Worm (Caenorhabditis elegans) whole organism, late embryonic: Measurements from ENCODE around the gene del-9.

ENCODE experiments used
- C08G9.2 ChIP-seq: sonication (generic microtip); optimal IDR thresholded peaks from 2 replicates; lab custom pipeline; 2016; ENCODE audit warnings: mild to moderate bottlenecking, missing genetic modification characterization, moderate library complexity, missing compliant biosample characterization
- F13H6.1 ChIP-seq: sonication (generic microtip); optimal IDR thresholded peaks from 2 replicates; lab custom pipeline; 2016; ENCODE audit warnings: missing genetic modification characterization, missing compliant biosample characterization
- K09A11.1 ChIP-seq: sonication (generic microtip); optimal IDR thresholded peaks from 2 replicates; lab custom pipeline; 2017; ENCODE audit warnings: antibody characterized with exemption, mild to moderate bottlenecking, missing genetic modification characterization, missing compliant biosample characterization; ENCODE audit not compliant: insufficient read depth
- ahr-1 ChIP-seq: sonication (generic microtip); optimal IDR thresholded peaks from 2 replicates; lab custom pipeline; 2016; ENCODE audit warnings: missing genetic modification characterization, missing compliant biosample characterization
- ama-1 ChIP-seq: fragments of 150-350 bp; optimal IDR thresholded peaks from 2 replicates; lab custom pipeline; 2014
- ceh-18 ChIP-seq: sonication (generic microtip); optimal IDR thresholded peaks from 2 replicates; lab custom pipeline; 2016; ENCODE audit warnings: missing genetic modification characterization, missing compliant biosample characterization
- ceh-2 ChIP-seq: sonication (generic microtip); optimal IDR thresholded peaks from 2 replicates; lab custom pipeline; 2016; ENCODE audit warnings: missing genotype, missing genetic modification characterization, missing compliant biosample characterization
- ceh-30 ChIP-seq: fragments of 150-350 bp; optimal IDR thresholded peaks from 2 replicates; lab custom pipeline; 2014; ENCODE audit warnings: missing biosample characterization, missing genetic modification characterization
- ceh-31 ChIP-seq: sonication (generic microtip); optimal IDR thresholded peaks from 2 replicates; lab custom pipeline; 2016; ENCODE audit warnings: missing genetic modification characterization, missing compliant biosample characterization
- ceh-48 ChIP-seq: sonication (generic microtip); optimal IDR thresholded peaks from 2 replicates; lab custom pipeline; 2016; ENCODE audit warnings: missing genetic modification characterization, inconsistent platforms, missing compliant biosample characterization
- ceh-9 ChIP-seq: sonication (generic microtip); optimal IDR thresholded peaks from 2 replicates; lab custom pipeline; 2016; ENCODE audit warnings: mild to moderate bottlenecking, missing genetic modification characterization, inconsistent platforms, missing compliant biosample characterization
- elt-4 ChIP-seq: sonication (generic microtip); optimal IDR thresholded peaks from 2 replicates; lab custom pipeline; 2016; ENCODE audit warnings: missing genetic modification characterization, missing compliant biosample characterization
- ets-4 ChIP-seq: sonication (generic microtip); optimal IDR thresholded peaks from 2 replicates; lab custom pipeline; 2016; ENCODE audit warnings: missing genetic modification characterization, missing compliant biosample characterization
- fkh-6 ChIP-seq: sonication (generic microtip); optimal IDR thresholded peaks from 2 replicates; lab custom pipeline; 2016; ENCODE audit warnings: missing genetic modification characterization, missing compliant biosample characterization
- gmeb-2 ChIP-seq: sonication (generic microtip); optimal IDR thresholded peaks from 2 replicates; lab custom pipeline; 2016; ENCODE audit warnings: missing genetic modification characterization, inconsistent platforms, missing compliant biosample characterization
- hlh-15 ChIP-seq: sonication (generic microtip); optimal IDR thresholded peaks from 2 replicates; lab custom pipeline; 2016; ENCODE audit warnings: missing genetic modification characterization, missing compliant biosample characterization
- hlh-30 ChIP-seq: sonication (generic microtip); optimal IDR thresholded peaks from 2 replicates; lab custom pipeline; 2017; ENCODE audit warnings: antibody characterized with exemption, missing genetic modification characterization, missing compliant biosample characterization; ENCODE audit not compliant: insufficient read depth
- hlh-8 ChIP-seq: sonication (generic microtip); optimal IDR thresholded peaks from 2 replicates; lab custom pipeline; 2016; ENCODE audit warnings: missing genotype, missing genetic modification characterization, missing compliant biosample characterization
- lim-6 ChIP-seq: sonication (generic microtip); optimal IDR thresholded peaks from 2 replicates; lab custom pipeline; 2016; ENCODE audit warnings: missing genetic modification characterization, missing compliant biosample characterization
- nfya-1 ChIP-seq: sonication (generic microtip); optimal IDR thresholded peaks from 2 replicates; lab custom pipeline; 2017; ENCODE audit warnings: missing genetic modification characterization, mild to moderate bottlenecking, missing compliant biosample characterization, antibody characterized with exemption, moderate library complexity
- nhr-11 ChIP-seq: fragments of 150-350 bp; optimal IDR thresholded peaks from 2 replicates; lab custom pipeline; 2014; ENCODE audit warnings: missing biosample characterization, missing genetic modification characterization
- pag-3 ChIP-seq: sonication (generic microtip); optimal IDR thresholded peaks from 2 replicates; lab custom pipeline; 2016; ENCODE audit warnings: missing compliant biosample characterization, missing genetic modification characterization, borderline replicate concordance
- pat-9 ChIP-seq: fragments of 200-800 bp; sonication (Bioruptor generic); optimal IDR thresholded peaks from 2 replicates; lab custom pipeline; 2018; ENCODE audit warnings: mild to moderate bottlenecking, missing genetic modification characterization, moderate library complexity, missing compliant biosample characterization
- pax-1 ChIP-seq: fragments of 150-350 bp; optimal IDR thresholded peaks from 2 replicates; lab custom pipeline; 2014; ENCODE audit warnings: missing biosample characterization, missing genetic modification characterization
- pha-2 ChIP-seq: sonication (generic microtip); optimal IDR thresholded peaks from 2 replicates; lab custom pipeline; 2017; ENCODE audit warnings: mild to moderate bottlenecking, missing genetic modification characterization, missing compliant biosample characterization
- ref-2 ChIP-seq: sonication (generic microtip); optimal IDR thresholded peaks from 2 replicates; lab custom pipeline; 2016; ENCODE audit warnings: missing genetic modification characterization, missing compliant biosample characterization
- rnt-1 ChIP-seq: sonication (generic microtip); optimal IDR thresholded peaks from 2 replicates; lab custom pipeline; 2016; ENCODE audit warnings: missing genetic modification characterization, missing compliant biosample characterization
- sdc-2 ChIP-seq: sonication (generic microtip); optimal IDR thresholded peaks from 2 replicates; lab custom pipeline; 2016; ENCODE audit warnings: missing genotype, missing genetic modification characterization, missing compliant biosample characterization
- sox-2 ChIP-seq: fragments of 200-800 bp; sonication (Bioruptor generic); IDR thresholded peaks from 2 replicates; pipeline ENCODE4 v1.3.6; 2022; ENCODE audit warnings: missing genetic modification reagents, missing genetic modification characterization, missing compliant biosample characterization
- tbx-2 ChIP-seq: sonication (generic microtip); optimal IDR thresholded peaks from 2 replicates; lab custom pipeline; 2016; ENCODE audit warnings: missing genetic modification characterization, missing compliant biosample characterization
- tbx-7 ChIP-seq: sonication (generic microtip); optimal IDR thresholded peaks from 2 replicates; lab custom pipeline; 2016; ENCODE audit warnings: missing genotype, missing genetic modification characterization, missing compliant biosample characterization
- unc-42 ChIP-seq: sonication (generic microtip); optimal IDR thresholded peaks from 2 replicates; lab custom pipeline; 2016; ENCODE audit warnings: missing genotype, missing genetic modification characterization, missing compliant biosample characterization
- zip-5 ChIP-seq: sonication (generic microtip); optimal IDR thresholded peaks from 2 replicates; lab custom pipeline; 2016; ENCODE audit warnings: missing genetic modification characterization, missing compliant biosample characterization

Gene del-9

DNA sequence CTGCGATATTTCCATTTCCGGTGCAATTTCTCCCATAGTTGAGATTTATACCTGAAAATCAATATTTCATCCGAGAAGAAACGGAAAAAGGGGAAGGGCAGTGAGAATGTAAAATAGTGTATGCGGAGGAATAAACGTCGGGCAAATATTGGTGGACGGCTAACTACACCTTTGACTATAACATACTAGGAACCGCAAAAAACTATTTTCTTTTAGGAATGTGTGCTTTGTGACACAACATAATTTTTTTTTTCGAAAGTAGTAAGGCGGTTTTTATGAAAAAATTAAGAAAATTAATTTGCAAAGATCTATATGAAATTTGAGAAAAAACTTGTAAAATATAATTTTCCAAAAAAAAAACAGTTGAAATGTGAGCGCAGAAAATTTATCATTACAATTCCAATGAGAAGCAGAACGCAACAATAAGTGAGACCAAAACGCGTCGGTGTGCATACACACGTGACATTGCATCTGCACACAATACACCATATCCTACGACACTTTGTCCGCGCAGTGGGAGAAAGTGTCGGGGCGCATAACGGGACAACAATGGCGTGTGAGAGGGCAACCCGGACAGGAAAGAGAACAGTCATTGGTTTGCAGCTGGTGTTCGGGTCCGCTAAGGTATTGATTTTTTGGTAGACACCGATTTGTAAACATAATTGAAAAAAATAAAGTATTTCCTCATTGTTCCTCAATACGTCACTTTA, 33.1 kb upstream of the del-9 start, which contains the start of the genes sax-1 and R11G1.2:
TSS of gene sax-1 (minus strand) at position 51 of the 710 bp plus-strand sequence.
TSS of gene R11G1.2 (plus strand) at position 515 of the 710 bp plus-strand sequence.
- no peak for TF ChIP-seq pag-3
- no peak for TF ChIP-seq pha-2 (tag; lab: Kevin White, UChicago)
- peak; percentile 97 for TF ChIP-seq hlh-30 (tag; lab: Kevin White, UChicago)
- TF ChIP-seq ceh-2 (tag; lab: Kevin White, UChicago) = peak; percentile 2
- TF ChIP-seq tbx-7 (tag; lab: Kevin White, UChicago) = no peak
- TF ChIP-seq ref-2 = peak; percentile 61
- peak; percentile 57 for TF ChIP-seq ceh-31 (tag; lab: Kevin White, UChicago)
- peak; percentile 52 for TF ChIP-seq ceh-48 (tag; lab: Kevin White, UChicago)
- TF ChIP-seq tbx-2 (tag; lab: Kevin White, UChicago) = peak; percentile 54
- peak; percentile 56 for TF ChIP-seq sdc-2
- TF ChIP-seq sox-2 (GFP tag; lab: Robert Waterston, UW) = peak; percentile 53
- TF ChIP-seq nfya-1 (tag; lab: Kevin White, UChicago) = peak; percentile 69
- TF ChIP-seq ceh-30 (tag; lab: Kevin White, UChicago) = peak; percentile 43
- TF ChIP-seq ceh-18 (tag; lab: Kevin White, UChicago) = peak; percentile 5

ce11 chrX:3645924-3646323, 28.8 kb upstream of the del-9 start:
- TF ChIP-seq ahr-1 (tag; lab: Kevin White, UChicago) (no peak), gmeb-2 (tag; lab: Kevin White, UChicago) (no peak), ama-1 (lab: Kevin White, UChicago) (peak; percentile 9)
- TF ChIP-seq, all 69 proteins: peak for 1

DNA sequence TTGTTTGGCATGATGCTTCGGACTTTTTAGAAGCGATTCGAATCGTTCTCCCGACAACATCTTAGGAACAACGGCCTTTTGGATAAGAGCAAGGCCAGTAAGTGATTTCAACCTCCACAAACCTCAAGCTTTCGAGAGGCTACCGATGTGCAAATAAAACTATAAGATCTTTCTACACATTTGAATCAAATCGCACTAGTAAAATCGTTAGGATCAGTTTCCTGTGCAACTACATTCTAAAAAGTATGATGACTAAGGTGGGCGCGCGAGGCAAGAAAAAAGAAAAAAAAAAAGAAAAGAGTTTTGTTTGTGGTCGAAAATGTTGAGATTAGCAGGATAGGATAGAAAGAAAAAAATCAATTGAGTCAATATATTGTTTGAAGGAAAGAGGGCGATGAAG, 27.7 kb upstream of the del-9 start, which contains the start of gene tmem-24:
TSS of gene tmem-24 (minus strand) at position 101 of the 400 bp plus-strand sequence.
- TF ChIP-seq pag-3 = no peak
- no peak for TF ChIP-seq ceh-31 (tag; lab: Kevin White, UChicago)
- no peak for TF ChIP-seq ets-4 (tag; lab: Kevin White, UChicago)
- no peak for TF ChIP-seq F13H6.1 (tag; lab: Kevin White, UChicago)
- TF ChIP-seq sox-2 (GFP tag; lab: Robert Waterston, UW) = no peak
- no peak for TF ChIP-seq ceh-2 (tag; lab: Kevin White, UChicago)
- no peak for TF ChIP-seq ref-2
- no peak for TF ChIP-seq zip-5
- no peak for TF ChIP-seq rnt-1 (tag; lab: Kevin White, UChicago)
- TF ChIP-seq hlh-30 (tag; lab: Kevin White, UChicago) = no peak
- no peak for TF ChIP-seq ama-1 (lab: Kevin White, UChicago)
- TF ChIP-seq pax-1 (tag; lab: Kevin White, UChicago) = no peak
- no peak for TF ChIP-seq fkh-6 (tag; lab: Kevin White, UChicago)

DNA sequence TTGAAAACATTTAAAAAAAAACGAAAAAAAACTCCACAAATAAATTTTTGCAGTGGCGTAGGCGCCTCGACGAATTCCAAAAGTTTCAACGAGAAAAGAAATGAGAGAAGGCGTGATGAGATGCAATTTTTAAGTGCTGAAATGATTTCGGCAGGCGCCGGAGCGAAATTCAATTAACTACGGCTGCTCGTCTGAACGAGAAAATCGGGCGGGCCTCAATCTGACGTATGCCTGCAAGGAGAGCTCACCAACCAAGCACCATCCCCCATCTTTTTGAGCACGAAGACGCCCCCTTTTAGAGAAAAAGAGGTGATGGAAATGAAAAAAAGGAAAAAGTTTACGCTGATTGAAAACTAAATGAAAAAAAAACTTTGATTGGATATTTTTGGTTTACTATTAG, 17.7 kb upstream of the del-9 start:
- TF ChIP-seq C08G9.2 (tag; lab: Kevin White, UChicago) (no peak), lim-6 (no peak), unc-42 (tag; lab: Kevin White, UChicago) (peak; percentile 66), ceh-9 (tag; lab: Kevin White, UChicago) (no peak), hlh-8 (tag; lab: Kevin White, UChicago) (no peak), pat-9 (no peak)

- TF ChIP-seq hlh-15 (tag; lab: Kevin White, UChicago) (no peak), elt-4 (tag; lab: Kevin White, UChicago) (no peak), K09A11.1 (tag; lab: Kevin White, UChicago) (no peak), lim-6 (no peak), unc-42 (tag; lab: Kevin White, UChicago) (no peak), pag-3 (no peak), pat-9 (no peak), nhr-11 (tag; lab: Kevin White, UChicago) (no peak)
Observed at ce11 chrX:3633654-3634053, 16.5 kb upstream of the del-9 start, which contains the start of gene gst-11. TSS of gene gst-11 (minus strand) at chrX:3633754.
